Fruit fly (Drosophila melanogaster): Measurements from ENCODE around the gene CG31029.

The CG31029 gene

DNA sequence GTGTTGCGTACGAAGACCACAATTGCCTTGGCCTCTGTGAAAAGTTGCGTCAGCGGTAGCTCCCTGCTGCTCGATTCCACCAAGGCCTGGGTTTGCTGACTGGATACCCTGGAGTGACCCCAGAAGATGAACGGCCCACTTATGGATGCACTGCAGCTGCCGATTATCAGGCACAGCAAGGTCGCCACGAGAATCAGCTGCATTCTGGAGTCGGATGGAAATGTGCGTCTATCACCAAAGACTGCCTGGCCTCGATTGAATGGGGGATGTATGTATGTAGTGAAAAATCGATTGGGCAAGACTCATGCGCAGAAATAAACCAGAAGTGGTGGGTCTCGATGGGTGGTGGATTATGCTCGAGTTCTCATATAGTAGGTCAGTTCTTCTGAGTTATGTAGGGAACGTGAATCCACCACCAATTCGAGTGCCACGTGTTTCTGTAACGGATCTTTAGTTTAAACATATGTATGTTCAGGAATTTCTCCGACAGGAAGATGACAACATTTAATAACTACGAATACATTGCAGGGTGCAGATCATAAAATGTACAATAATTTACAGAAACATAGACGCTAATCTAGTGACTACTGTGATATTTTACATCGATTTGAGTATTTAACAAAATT is 34.1 kb upstream of the CG31029 start, which contains the start of gene VhaAC45RP:
Gene VhaAC45RP (minus strand): TSS at position 261 of the 626 bp plus-strand sequence.
- TF ChIP-seq lola (GFP tag; optimal IDR thresholded peaks at IDR 0.05) (no peak), HLH106 (tag; optimal IDR thresholded peaks at IDR 0.05) (no peak), sv (GFP tag; optimal IDR thresholded peaks at IDR 0.05) (no peak), Vsx2 (GFP tag; optimal IDR thresholded peaks at IDR 0.05; ENCODE audit: partially characterized antibody) (no peak), Dfd (GFP tag; optimal IDR thresholded peaks at IDR 0.05) (no peak), Rel (GFP tag; optimal IDR thresholded peaks at IDR 0.05) (no peak), Rel (tag; optimal IDR thresholded peaks at IDR 0.05) (no peak), ey (GFP tag; optimal IDR thresholded peaks at IDR 0.05) (no peak), dmrt93B (GFP tag; optimal IDR thresholded peaks at IDR 0.05) (no peak), GATAd (GFP tag; optimal IDR thresholded peaks at IDR 0.05) (no peak), rgr (GFP tag; optimal IDR thresholded peaks at IDR 0.05) (no peak), foxo (GFP tag; optimal IDR thresholded peaks at IDR 0.05) (no peak), brk (GFP tag; optimal IDR thresholded peaks at IDR 0.05) (no peak), dl (GFP tag; optimal IDR thresholded peaks at IDR 0.05; ENCODE audit: insufficient read depth in 1 of 2, partially characterized antibody in 2 of 2) (no peak), CG9705 (GFP tag; optimal IDR thresholded peaks at IDR 0.05) (no peak), Jra (GFP tag; optimal IDR thresholded peaks at IDR 0.05) (no peak), Sp1 (GFP tag; optimal IDR thresholded peaks at IDR 0.05) (no peak), dsf (GFP tag; optimal IDR thresholded peaks at IDR 0.05; ENCODE audit: borderline replicate concordance) (no peak), sage (GFP tag; optimal IDR thresholded peaks at IDR 0.05) (no peak), OdsH (GFP tag; optimal IDR thresholded peaks at IDR 0.05) (no peak), N (GFP tag; optimal IDR thresholded peaks at IDR 0.05) (no peak)

DNA sequence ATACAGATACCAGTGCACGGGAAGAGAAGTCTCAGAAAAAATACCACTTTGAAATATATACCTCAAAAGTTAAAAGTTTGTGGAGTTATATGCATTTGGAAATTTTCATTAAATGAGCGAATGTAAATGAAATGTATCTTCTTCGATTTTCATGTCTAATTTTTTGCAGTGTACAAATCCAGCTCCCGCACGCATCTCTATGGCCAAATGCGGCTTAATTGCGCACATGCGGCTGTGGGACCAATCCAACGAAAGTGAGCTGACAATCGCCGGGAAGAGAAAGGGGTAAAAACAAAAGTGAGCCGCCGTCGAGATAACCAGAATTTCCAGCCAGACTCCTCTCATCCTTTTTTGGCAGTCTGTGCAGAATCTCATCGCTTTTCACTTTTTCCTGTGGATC is 32.0 kb upstream of the CG31029 start:
- peak; percentile 15 for TF ChIP-seq fru (GFP tag; optimal IDR thresholded peaks at IDR 0.05)
- TF ChIP-seq Vsx2 (GFP tag; optimal IDR thresholded peaks at IDR 0.05; ENCODE audit: partially characterized antibody) = no peak
- no peak for TF ChIP-seq tai (GFP tag; optimal IDR thresholded peaks at IDR 0.05)
- TF ChIP-seq woc (GFP tag; optimal IDR thresholded peaks at IDR 0.05) = no peak
- no peak for TF ChIP-seq N (GFP tag; optimal IDR thresholded peaks at IDR 0.05)
- peak; percentile 15 for TF ChIP-seq h (GFP tag; optimal IDR thresholded peaks at IDR 0.05)
- no peak for TF ChIP-seq Dfd (GFP tag; optimal IDR thresholded peaks at IDR 0.05)
- TF ChIP-seq Mio (GFP tag; optimal IDR thresholded peaks at IDR 0.05) = no peak
- no peak for TF ChIP-seq CrebA (GFP tag; optimal IDR thresholded peaks at IDR 0.05; ENCODE audit: borderline replicate concordance)
- no peak for TF ChIP-seq Hnf4 (GFP tag; optimal IDR thresholded peaks at IDR 0.05)
- no peak for TF ChIP-seq Sp1 (GFP tag; optimal IDR thresholded peaks at IDR 0.05)
- TF ChIP-seq lola (GFP tag; optimal IDR thresholded peaks at IDR 0.05) = no peak
- TF ChIP-seq OdsH (GFP tag; optimal IDR thresholded peaks at IDR 0.05) = no peak
- TF ChIP-seq HLH106 (tag; optimal IDR thresholded peaks at IDR 0.05) = no peak
- no peak for TF ChIP-seq sv (GFP tag; optimal IDR thresholded peaks at IDR 0.05)
- TF ChIP-seq psq (GFP tag; optimal IDR thresholded peaks at IDR 0.05) = no peak
- peak in 1 of 2 experiments; percentile 22 for TF ChIP-seq foxo (GFP tag; optimal IDR thresholded peaks at IDR 0.05)
- TF ChIP-seq dsf (GFP tag; optimal IDR thresholded peaks at IDR 0.05; ENCODE audit: borderline replicate concordance) = no peak
- no peak for TF ChIP-seq Jra (GFP tag; optimal IDR thresholded peaks at IDR 0.05)
- TF ChIP-seq Hr78 (GFP tag; optimal IDR thresholded peaks at IDR 0.05) = no peak
- TF ChIP-seq ey (GFP tag; optimal IDR thresholded peaks at IDR 0.05) = no peak
- no peak for TF ChIP-seq dmrt93B (GFP tag; optimal IDR thresholded peaks at IDR 0.05)
- no peak for TF ChIP-seq CG32264 (GFP tag; optimal IDR thresholded peaks at IDR 0.05)

DNA sequence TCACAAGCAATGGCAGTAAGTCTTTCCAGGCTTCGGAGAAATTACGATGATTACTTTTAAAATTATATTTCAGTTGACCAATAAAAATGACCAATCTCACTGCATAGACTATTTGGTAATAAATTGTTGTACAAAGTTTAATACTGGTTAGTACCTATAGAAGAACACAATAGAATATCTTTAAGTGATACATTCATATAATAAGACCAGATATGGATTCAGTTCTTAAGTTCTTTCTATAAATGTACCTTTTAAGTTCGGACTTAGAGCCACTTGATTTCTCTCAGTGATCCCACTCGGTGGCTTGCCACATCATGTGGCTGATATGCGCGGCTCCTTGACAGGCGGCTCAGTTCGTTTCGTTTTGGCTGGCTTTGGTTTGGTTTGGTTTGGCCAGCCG is 31.0 kb upstream of the CG31029 start:
- TF ChIP-seq sv (GFP tag; optimal IDR thresholded peaks at IDR 0.05) = no peak
- TF ChIP-seq psq (GFP tag; optimal IDR thresholded peaks at IDR 0.05) = no peak
- TF ChIP-seq fru (GFP tag; optimal IDR thresholded peaks at IDR 0.05) = no peak

DNA sequence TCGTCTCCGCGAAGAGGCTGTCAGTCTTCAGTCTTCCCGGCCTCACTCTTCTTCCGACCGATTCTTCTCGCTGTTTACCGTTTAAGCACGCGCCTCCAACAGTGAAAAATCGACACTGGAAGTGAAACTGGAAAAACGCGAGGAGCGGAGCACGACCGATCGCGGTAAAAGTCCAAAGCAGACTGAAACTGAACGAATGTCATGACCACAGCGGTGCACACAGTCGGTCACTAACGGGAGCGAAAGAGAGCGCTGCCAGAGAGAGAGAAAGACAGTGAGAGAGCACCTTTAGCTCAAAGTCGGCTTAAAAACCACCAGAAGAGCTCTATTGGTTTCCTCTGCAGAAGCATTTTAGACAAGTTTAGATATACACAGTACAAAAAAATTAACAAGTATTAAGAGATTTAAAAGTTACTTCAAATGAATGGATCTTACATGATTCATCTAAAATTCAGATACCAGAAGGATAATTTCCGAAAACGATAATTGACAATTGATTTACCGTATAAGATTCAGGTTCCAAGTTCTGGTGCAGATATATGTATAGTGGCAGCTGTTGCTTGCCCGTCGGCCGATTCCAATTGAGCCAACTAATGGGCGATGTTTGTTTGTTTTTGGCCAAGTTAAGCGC is 28.2 kb upstream of the CG31029 start, which contains the start of gene CG11498:
Gene CG11498 (minus strand): TSS at position 162 of the 631 bp plus-strand sequence.
- peak; percentile 15 for TF ChIP-seq fru (GFP tag; optimal IDR thresholded peaks at IDR 0.05)
- peak; percentile 44 for TF ChIP-seq Dif (GFP tag; optimal IDR thresholded peaks at IDR 0.05; ENCODE audit: partially characterized antibody)
- peak; percentile 4 to 32 for TF ChIP-seq dl (GFP tag; optimal IDR thresholded peaks at IDR 0.05; ENCODE audit: insufficient read depth in 1 of 2, partially characterized antibody in 2 of 2)
- TF ChIP-seq rgr (GFP tag; optimal IDR thresholded peaks at IDR 0.05) = no peak
